Fruit fly (Drosophila melanogaster): Measurements from ENCODE around the gene Nplp3.

DNA sequence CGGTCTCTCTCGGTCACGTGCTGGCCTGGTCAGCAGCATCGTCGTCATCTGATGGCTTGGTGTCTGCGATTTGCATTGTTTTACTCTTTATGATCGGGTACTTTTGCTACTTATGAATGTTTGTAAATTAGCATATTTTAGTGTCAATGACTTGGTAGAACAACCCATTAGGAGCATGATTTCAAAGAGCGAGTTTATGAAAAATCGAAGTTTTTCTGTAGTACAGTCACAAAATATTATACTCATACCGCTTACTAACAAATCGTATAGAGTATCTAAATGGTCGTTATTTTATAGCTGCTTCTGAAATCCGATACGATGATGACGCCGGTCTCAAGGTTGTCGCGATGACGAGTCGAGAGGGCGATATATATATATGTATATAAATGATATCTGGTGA is 31.6 kb upstream of the Nplp3 start:
- TF ChIP-seq CG14711 (tag; optimal IDR thresholded peaks at IDR 0.05) (no peak), CG11617 (GFP tag; optimal IDR thresholded peaks at IDR 0.05) (no peak), CG1620 (GFP tag; optimal IDR thresholded peaks at IDR 0.05) (no peak), kay (GFP tag; ENCODE audit: borderline replicate concordance) (no peak), CG33017 (tag; optimal IDR thresholded peaks at IDR 0.05) (no peak), CG5204 (GFP tag; optimal IDR thresholded peaks at IDR 0.05) (no peak), pad (GFP tag; optimal IDR thresholded peaks at IDR 0.05) (no peak), toe (GFP tag; optimal IDR thresholded peaks at IDR 0.05) (no peak), cnc (optimal IDR thresholded peaks at IDR 0.05) (no peak), CG7101 (tag; optimal IDR thresholded peaks at IDR 0.05) (no peak), ovo (GFP tag; optimal IDR thresholded peaks at IDR 0.05) (no peak), CG12768 (GFP tag; optimal IDR thresholded peaks at IDR 0.05) (no peak)

Data from whole organism, adult.